Fruit fly (Drosophila melanogaster): Measurements from ENCODE around the gene Acbp1.

The Acbp1 gene

DNA sequence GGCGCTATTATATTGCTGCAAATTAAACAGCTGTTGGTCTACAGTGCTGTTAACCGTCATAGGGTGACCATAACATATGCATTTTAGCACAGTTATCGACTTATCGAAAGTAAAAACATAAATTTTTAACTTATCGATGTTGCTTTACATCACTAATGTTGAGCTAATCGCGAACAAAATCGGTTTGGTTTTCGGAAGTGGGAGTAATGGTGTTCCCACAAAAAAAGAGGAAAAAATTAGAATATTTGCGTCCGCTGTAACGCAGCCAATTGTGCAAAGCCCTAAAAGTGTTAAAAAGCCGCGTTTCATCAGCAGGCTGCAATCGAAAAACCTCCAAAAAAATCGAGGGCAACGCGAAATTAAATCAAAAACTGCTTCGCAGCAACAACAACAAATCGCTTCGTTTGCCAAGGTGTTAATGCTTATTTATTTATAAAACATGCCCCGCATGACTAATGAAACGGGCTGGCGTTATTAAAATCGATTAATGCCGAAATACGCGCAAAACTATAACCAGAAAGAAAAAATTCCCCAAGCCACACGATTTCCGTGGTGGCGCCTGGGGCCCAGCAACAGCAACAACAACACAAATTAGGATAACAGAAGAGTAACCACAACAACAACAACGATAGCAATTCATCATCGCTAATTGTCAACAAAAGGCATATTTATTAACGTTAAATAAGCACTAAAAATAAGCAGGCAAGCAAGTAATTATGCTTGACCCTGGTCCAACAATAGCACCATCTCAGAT, 35.2 kb downstream of the Acbp1 start, which contains the start of the genes CG12375 and CG8668 (continued):
- no peak for TF ChIP-seq ac (GFP tag; optimal IDR thresholded peaks at IDR 0.05)
- peak; percentile 74; the same call in 1 of the 2 replicates for TF ChIP-seq ranshi (GFP tag; IDR thresholded peaks at IDR 0.05)
- no peak for TF ChIP-seq Lhr (GFP tag; optimal IDR thresholded peaks at IDR 0.05)
- no peak for TF ChIP-seq CG11560 (tag; IDR thresholded peaks at IDR 0.05)
- no peak for TF ChIP-seq HLH54F (GFP tag; optimal IDR thresholded peaks at IDR 0.05)
- no peak for TF ChIP-seq peb (GFP tag; IDR thresholded peaks at IDR 0.05)
- peak; percentile 3 for TF ChIP-seq nmo (GFP tag; optimal IDR thresholded peaks at IDR 0.05)
- no peak for TF ChIP-seq NFAT (GFP tag; IDR thresholded peaks at IDR 0.05)
- no peak for TF ChIP-seq Sry-β (GFP tag; optimal IDR thresholded peaks at IDR 0.05)
- no peak for TF ChIP-seq CG4854 (GFP tag; optimal IDR thresholded peaks at IDR 0.05)
- no peak for TF ChIP-seq gt (GFP tag; IDR thresholded peaks at IDR 0.05)
- no peak for TF ChIP-seq CG6854 (GFP tag; optimal IDR thresholded peaks at IDR 0.05)
- peak; percentile 87 for TF ChIP-seq Bgb (GFP tag; IDR thresholded peaks at IDR 0.05; ENCODE audit: partially characterized antibody)
- TF ChIP-seq nom (GFP tag; optimal IDR thresholded peaks at IDR 0.05), result no peak
- TF ChIP-seq CG13775 (GFP tag; optimal IDR thresholded peaks at IDR 0.05), result no peak
- TF ChIP-seq CG14860 (GFP tag; IDR thresholded peaks at IDR 0.05; ENCODE audit: partially characterized antibody), result peak; percentile 58; the same call in 2 of the 3 replicates
- no peak for TF ChIP-seq CG3065 (GFP tag; optimal IDR thresholded peaks at IDR 0.05)
- TF ChIP-seq Hmr (GFP tag; optimal IDR thresholded peaks at IDR 0.05), result no peak
- TF ChIP-seq Meics (GFP tag; optimal IDR thresholded peaks at IDR 0.05), result no peak
- TF ChIP-seq CG18599 (GFP tag; optimal IDR thresholded peaks at IDR 0.05), result no peak
- TF ChIP-seq CG12744 (GFP tag; optimal IDR thresholded peaks at IDR 0.05), result no peak
- TF ChIP-seq CG15269 (tag; optimal IDR thresholded peaks at IDR 0.05), result no peak
- TF ChIP-seq CG15479 (GFP tag; optimal IDR thresholded peaks at IDR 0.05), result no peak
- no peak for TF ChIP-seq CG7839 (tag; optimal IDR thresholded peaks at IDR 0.05)
- TF ChIP-seq Six4 (GFP tag; optimal IDR thresholded peaks at IDR 0.05), result no peak
- peak; percentile 76; the same call in 2 of the 3 replicates for TF ChIP-seq hb (GFP tag; IDR thresholded peaks at IDR 0.05; ENCODE audit: partially characterized antibody)
- TF ChIP-seq sim (GFP tag; IDR thresholded peaks at IDR 0.05), result no peak
- no peak for TF ChIP-seq ind (GFP tag; optimal IDR thresholded peaks at IDR 0.05)
- TF ChIP-seq sima (GFP tag; optimal IDR thresholded peaks at IDR 0.05), result no peak
- TF ChIP-seq Hr51 (GFP tag; optimal IDR thresholded peaks at IDR 0.05), result no peak
- TF ChIP-seq luna (GFP tag; optimal IDR thresholded peaks at IDR 0.05), result no peak
- TF ChIP-seq CG33557 (GFP tag; optimal IDR thresholded peaks at IDR 0.05), result no peak
- no peak for TF ChIP-seq CG11456 (GFP tag; IDR thresholded peaks at IDR 0.05)
- peak; percentile 24; the same call in 1 of the 3 replicates for TF ChIP-seq row (GFP tag; IDR thresholded peaks at IDR 0.05)
- no peak for TF ChIP-seq bcd (GFP tag; optimal IDR thresholded peaks at IDR 0.05)
- TF ChIP-seq MBD-R2 (GFP tag; IDR thresholded peaks at IDR 0.05), result peak; percentile 71
- TF ChIP-seq Nf-YC (tag; optimal IDR thresholded peaks at IDR 0.05), result no peak
- TF ChIP-seq mirr (GFP tag; optimal IDR thresholded peaks at IDR 0.05), result peak; percentile 32
- no peak for TF ChIP-seq CG10959 (GFP tag; IDR thresholded peaks at IDR 0.05)
- TF ChIP-seq btn (GFP tag; optimal IDR thresholded peaks at IDR 0.05), result no peak
- no peak for TF ChIP-seq CG8944 (GFP tag; optimal IDR thresholded peaks at IDR 0.05)
- TF ChIP-seq CG8478 (optimal IDR thresholded peaks at IDR 0.05), result no peak
- no peak for TF ChIP-seq esg (GFP tag; conservative IDR thresholded peaks at IDR 0.05)
- peak; percentile 22 for TF ChIP-seq lbe (GFP tag; optimal IDR thresholded peaks at IDR 0.05)
- no peak for TF ChIP-seq bsh (GFP tag; optimal IDR thresholded peaks at IDR 0.05)
- TF ChIP-seq grn (GFP tag; optimal IDR thresholded peaks at IDR 0.05), result peak; percentile 87
- no peak for TF ChIP-seq caup (GFP tag; optimal IDR thresholded peaks at IDR 0.05; ENCODE audit: severe bottlenecking)
- TF ChIP-seq CG7963 (GFP tag; IDR thresholded peaks at IDR 0.05; ENCODE audit: partially characterized antibody), result peak; percentile 74; the same call in 2 of the 3 replicates
- TF ChIP-seq CG17186 (GFP tag; optimal IDR thresholded peaks at IDR 0.05), result peak; percentile 18

Measured in whole organism, embryonic.